Worm (Caenorhabditis elegans): ENCODE results near the gene K02A2.5.

ce11 chrII:7396081-7396480 is 15.7 kb downstream of the K02A2.5 start:
- TF ChIP-seq lsy-2 (tag; optimal IDR thresholded peaks at IDR 0.05) (no peak), elt-3 (tag; optimal IDR thresholded peaks at IDR 0.05) (no peak), ceh-39 (tag; optimal IDR thresholded peaks at IDR 0.05) (no peak), unc-39 (tag; optimal IDR thresholded peaks at IDR 0.05) (no peak), flh-1 (GFP tag; optimal IDR thresholded peaks at IDR 0.05) (no peak), ztf-11 (tag; optimal IDR thresholded peaks at IDR 0.05) (no peak), blmp-1 (tag; optimal IDR thresholded peaks at IDR 0.05) (no peak), unc-62 (GFP tag; optimal IDR thresholded peaks at IDR 0.05) (no peak), ces-1 (GFP tag; optimal IDR thresholded peaks at IDR 0.05) (no peak), ham-2 (GFP tag; optimal IDR thresholded peaks at IDR 0.05) (no peak), snpc-4 (tag; optimal IDR thresholded peaks at IDR 0.05) (no peak)

Data from whole organism, mixed stage, embryonic.